Fruit fly (Drosophila melanogaster): ENCODE results near the gene Hcs.

Hcs gene

DNA sequence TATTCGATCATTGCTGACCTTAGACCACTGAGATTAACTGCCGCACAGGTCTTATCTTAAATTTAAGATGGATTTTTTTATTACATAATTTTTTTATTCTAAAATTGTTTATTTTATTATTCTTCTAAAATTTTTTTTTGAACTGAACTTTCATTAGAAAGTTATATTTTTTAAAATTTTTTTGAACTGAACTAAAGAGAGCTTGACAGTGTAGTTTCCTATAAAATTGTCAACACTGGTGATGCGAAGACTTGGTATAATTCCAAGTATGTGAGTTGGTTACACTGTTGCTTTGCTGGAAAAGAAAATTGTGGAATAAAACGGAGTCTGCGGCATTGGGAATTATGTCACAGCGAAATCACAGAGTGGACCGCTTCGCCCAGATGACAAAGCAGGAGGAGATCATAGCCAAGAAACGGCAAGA lies 10.6 kb downstream of the Hcs start, which contains the start of gene CG31550 (continued):
- TF ChIP-seq Eip74EF (GFP tag; optimal IDR thresholded peaks at IDR 0.05), result no peak
- TF ChIP-seq CG15479 (GFP tag; optimal IDR thresholded peaks at IDR 0.05), result no peak
- no peak for TF ChIP-seq h (optimal IDR thresholded peaks at IDR 0.05)
- TF ChIP-seq sens (GFP tag), result peak; percentile 75
- peak; percentile 82 for TF ChIP-seq Xbp1 (GFP tag; optimal IDR thresholded peaks at IDR 0.05)
- TF ChIP-seq CG15073 (GFP tag; optimal IDR thresholded peaks at IDR 0.05), result no peak
- TF ChIP-seq trem (tag; optimal IDR thresholded peaks at IDR 0.05), result peak; percentile 60
- no peak for TF ChIP-seq gsb-n (tag; optimal IDR thresholded peaks at IDR 0.05)
- no peak for TF ChIP-seq so (GFP tag; IDR thresholded peaks at IDR 0.05)
- peak; percentile 9 for TF ChIP-seq Atf-2 (GFP tag; optimal IDR thresholded peaks at IDR 0.05)
- TF ChIP-seq Drgx (GFP tag; IDR thresholded peaks at IDR 0.05), result peak; percentile 47
- TF ChIP-seq pros (GFP tag; optimal IDR thresholded peaks at IDR 0.05), result no peak
- TF ChIP-seq CG17829 (tag; optimal IDR thresholded peaks at IDR 0.05), result peak; percentile 81
- no peak for TF ChIP-seq CG6654 (GFP tag; optimal IDR thresholded peaks at IDR 0.05)
- TF ChIP-seq ssp (GFP tag; IDR thresholded peaks at IDR 0.05), result peak; percentile 72
- TF ChIP-seq ci (GFP tag; IDR thresholded peaks at IDR 0.05), result peak; percentile 76
- TF ChIP-seq Adf1 (GFP tag; IDR thresholded peaks at IDR 0.05), result no peak
- no peak for TF ChIP-seq sd (tag; optimal IDR thresholded peaks at IDR 0.05)
- TF ChIP-seq Optix (GFP tag; IDR thresholded peaks at IDR 0.05), result no peak
- no peak for TF ChIP-seq sqz (GFP tag; optimal IDR thresholded peaks at IDR 0.05)
- TF ChIP-seq CG34376 (GFP tag; optimal IDR thresholded peaks at IDR 0.05), result no peak
- TF ChIP-seq CG12071 (GFP tag; optimal IDR thresholded peaks at IDR 0.05), result no peak
- no peak for TF ChIP-seq NK7.1 (GFP tag; optimal IDR thresholded peaks at IDR 0.05)
- TF ChIP-seq NFAT (GFP tag; IDR thresholded peaks at IDR 0.05), result peak; percentile 82
- TF ChIP-seq nerfin-2 (GFP tag; IDR thresholded peaks at IDR 0.05; ENCODE audit: partially characterized antibody), result no peak
- TF ChIP-seq Bdp1 (GFP tag; optimal IDR thresholded peaks at IDR 0.05), result peak; percentile 16
- TF ChIP-seq CG11560 (tag; IDR thresholded peaks at IDR 0.05), result no peak
- no peak for TF ChIP-seq hbn (GFP tag; IDR thresholded peaks at IDR 0.05; ENCODE audit: partially characterized antibody)
- TF ChIP-seq Rfx (GFP tag; IDR thresholded peaks at IDR 0.05), result peak; percentile 86
- TF ChIP-seq rib (GFP tag; IDR thresholded peaks at IDR 0.05), result no peak
- no peak for TF ChIP-seq CG4707 (GFP tag; optimal IDR thresholded peaks at IDR 0.05)
- TF ChIP-seq CG1602 (GFP tag; optimal IDR thresholded peaks at IDR 0.05), result peak; percentile 76
- no peak for TF ChIP-seq cad (GFP tag; optimal IDR thresholded peaks at IDR 0.05)
- TF ChIP-seq ro (GFP tag; IDR thresholded peaks at IDR 0.05), result peak; percentile 49
- TF ChIP-seq CG7556 (GFP tag; optimal IDR thresholded peaks at IDR 0.05), result peak; percentile 55
- TF ChIP-seq ems (GFP tag; optimal IDR thresholded peaks at IDR 0.05), result no peak
- peak; percentile 46; the same call in 1 of the 2 replicates for TF ChIP-seq CG13287 (GFP tag; IDR thresholded peaks at IDR 0.05; ENCODE audit: partially characterized antibody)
- no peak for TF ChIP-seq Sin3A (optimal IDR thresholded peaks at IDR 0.05)
- TF ChIP-seq peb (GFP tag; IDR thresholded peaks at IDR 0.05), result no peak
- TF ChIP-seq CG18476 (GFP tag; optimal IDR thresholded peaks at IDR 0.05), result peak; percentile 27
- peak; percentile 78 for TF ChIP-seq CG2120 (GFP tag; optimal IDR thresholded peaks at IDR 0.05)
- TF ChIP-seq schlank (tag; optimal IDR thresholded peaks at IDR 0.05), result no peak
- TF ChIP-seq CG9215 (GFP tag; IDR thresholded peaks at IDR 0.05), result peak; percentile 54; the same call in 1 of the 2 replicates
- peak; percentile 62; the same call in 2 of the 3 replicates for TF ChIP-seq CG14050 (GFP tag; IDR thresholded peaks at IDR 0.05)
- TF ChIP-seq crp (GFP tag; optimal IDR thresholded peaks at IDR 0.05), result no peak
- peak; percentile 77 for TF ChIP-seq CG9727 (GFP tag; optimal IDR thresholded peaks at IDR 0.05)
- TF ChIP-seq CG16863 (GFP tag; optimal IDR thresholded peaks at IDR 0.05), result peak; percentile 22
- no peak for TF ChIP-seq pan (optimal IDR thresholded peaks at IDR 0.05)
- TF ChIP-seq pan (GFP tag; optimal IDR thresholded peaks at IDR 0.05 in 1 of 2, IDR thresholded peaks at IDR 0.05 in 1 of 2), result peak in 1 of 2 experiments; percentile 77
- peak; percentile 75 for TF ChIP-seq esg (GFP tag; conservative IDR thresholded peaks at IDR 0.05)
- peak; percentile 48 for TF ChIP-seq fu2 (GFP tag; optimal IDR thresholded peaks at IDR 0.05)
- peak in 1 of 2 experiments; percentile 16 for TF ChIP-seq insv (GFP tag; optimal IDR thresholded peaks at IDR 0.05)
- TF ChIP-seq D19B (GFP tag; optimal IDR thresholded peaks at IDR 0.05), result peak; percentile 45

Measured in whole organism, embryonic.